Fruit fly (Drosophila melanogaster): ENCODE measurements around the gene Nuf2.

The Nuf2 gene

DNA sequence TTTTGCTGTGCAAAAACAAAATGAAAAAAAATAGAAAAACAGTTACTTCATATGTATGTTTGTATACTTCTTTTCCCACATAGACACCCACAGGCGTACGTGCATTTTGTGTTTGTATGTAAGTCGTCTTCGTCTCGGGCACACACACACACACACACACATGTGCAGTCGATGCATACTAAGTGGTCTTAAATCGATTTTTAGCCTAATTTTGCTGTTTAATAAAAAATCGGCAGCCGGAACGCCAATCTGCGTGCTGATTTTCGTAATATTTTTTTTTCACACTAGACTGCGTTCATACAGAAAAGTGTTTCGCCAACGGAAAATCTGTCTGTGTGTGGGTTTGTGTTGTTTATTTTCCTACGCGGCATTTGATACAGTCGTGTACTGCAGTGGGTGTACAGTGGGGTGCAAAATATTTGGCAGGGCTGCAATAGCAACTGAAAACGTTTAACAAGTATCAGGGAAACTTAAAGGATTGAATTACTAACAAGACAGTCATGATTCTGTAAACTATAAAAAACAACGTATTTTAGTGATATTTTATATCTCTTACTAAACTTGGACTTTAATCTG lies 32.4 kb downstream of the Nuf2 start (continued):
- TF ChIP-seq insv (GFP tag; optimal IDR thresholded peaks at IDR 0.05) = no peak
- no peak for TF ChIP-seq ken (GFP tag; IDR thresholded peaks at IDR 0.05)
- no peak for TF ChIP-seq sna (GFP tag; IDR thresholded peaks at IDR 0.05; ENCODE audit: partially characterized antibody)
- no peak for TF ChIP-seq hbn (GFP tag; IDR thresholded peaks at IDR 0.05; ENCODE audit: partially characterized antibody)
- TF ChIP-seq fd64A (GFP tag; optimal IDR thresholded peaks at IDR 0.05) = peak; percentile 4
- TF ChIP-seq CG18476 (GFP tag; optimal IDR thresholded peaks at IDR 0.05) = no peak
- TF ChIP-seq Ptx1 (GFP tag; IDR thresholded peaks at IDR 0.05) = peak; percentile 42; the same call in 1 of the 2 replicates
- peak; percentile 20 for TF ChIP-seq CG10209 (GFP tag; optimal IDR thresholded peaks at IDR 0.05)
- peak; percentile 55 for TF ChIP-seq Xbp1 (GFP tag; optimal IDR thresholded peaks at IDR 0.05)
- TF ChIP-seq Ada2b (GFP tag; IDR thresholded peaks at IDR 0.05) = peak; percentile 55
- no peak for TF ChIP-seq dysf (GFP tag; IDR thresholded peaks at IDR 0.05)
- TF ChIP-seq Bteb2 (GFP tag; optimal IDR thresholded peaks at IDR 0.05) = no peak
- TF ChIP-seq Hr51 (GFP tag; optimal IDR thresholded peaks at IDR 0.05) = peak in 1 of 2 experiments; percentile 34
- TF ChIP-seq Fer3 (tag; optimal IDR thresholded peaks at IDR 0.05) = peak; percentile 48
- TF ChIP-seq knrl (GFP tag; IDR thresholded peaks at IDR 0.05; ENCODE audit: partially characterized antibody) = no peak
- TF ChIP-seq Oaz (GFP tag; IDR thresholded peaks at IDR 0.05) = no peak
- TF ChIP-seq nmo (GFP tag; optimal IDR thresholded peaks at IDR 0.05) = no peak
- TF ChIP-seq chif (GFP tag; optimal IDR thresholded peaks at IDR 0.05) = peak in 1 of 2 experiments; percentile 9
- TF ChIP-seq ro (GFP tag; IDR thresholded peaks at IDR 0.05) = no peak
- TF ChIP-seq CG10366 (GFP tag; IDR thresholded peaks at IDR 0.05) = no peak
- TF ChIP-seq CG13894 (tag; optimal IDR thresholded peaks at IDR 0.05) = no peak
- TF ChIP-seq ci (GFP tag; IDR thresholded peaks at IDR 0.05) = peak; percentile 19; the same call in 1 of the 3 replicates
- no peak for TF ChIP-seq lola (GFP tag; optimal IDR thresholded peaks at IDR 0.05)
- TF ChIP-seq unpg (GFP tag; optimal IDR thresholded peaks at IDR 0.05) = peak; percentile 4
- TF ChIP-seq CG2116 (GFP tag; optimal IDR thresholded peaks at IDR 0.05) = no peak
- TF ChIP-seq Scr (GFP tag; IDR thresholded peaks at IDR 0.05; ENCODE audit: partially characterized antibody) = no peak
- TF ChIP-seq Atf6 (GFP tag; IDR thresholded peaks at IDR 0.05) = peak; percentile 62
- TF ChIP-seq CG14860 (GFP tag; IDR thresholded peaks at IDR 0.05; ENCODE audit: partially characterized antibody) = no peak
- no peak for TF ChIP-seq CG31365 (tag; optimal IDR thresholded peaks at IDR 0.05)
- TF ChIP-seq zf30C (GFP tag; optimal IDR thresholded peaks at IDR 0.05) = no peak
- TF ChIP-seq gsb-n (tag; optimal IDR thresholded peaks at IDR 0.05) = no peak
- no peak for TF ChIP-seq nerfin-2 (GFP tag; IDR thresholded peaks at IDR 0.05; ENCODE audit: partially characterized antibody)
- TF ChIP-seq gce (GFP tag; IDR thresholded peaks at IDR 0.05) = no peak
- TF ChIP-seq CG6765 (GFP tag; optimal IDR thresholded peaks at IDR 0.05) = peak; percentile 1
- TF ChIP-seq tap (tag; optimal IDR thresholded peaks at IDR 0.05) = no peak
- no peak for TF ChIP-seq CG2202 (tag; optimal IDR thresholded peaks at IDR 0.05)
- peak; percentile 65; the same call in 2 of the 3 replicates for TF ChIP-seq zfh1 (GFP tag; IDR thresholded peaks at IDR 0.05)
- TF ChIP-seq CG32532 (GFP tag; IDR thresholded peaks at IDR 0.05) = peak; percentile 65
- TF ChIP-seq D19B (GFP tag; optimal IDR thresholded peaks at IDR 0.05) = no peak
- no peak for TF ChIP-seq ewg (GFP tag; optimal IDR thresholded peaks at IDR 0.05)
- no peak for TF ChIP-seq sima (GFP tag; optimal IDR thresholded peaks at IDR 0.05)
- TF ChIP-seq CG15269 (tag; optimal IDR thresholded peaks at IDR 0.05) = peak; percentile 47
- no peak for TF ChIP-seq fd102C (GFP tag; optimal IDR thresholded peaks at IDR 0.05)
- no peak for TF ChIP-seq CG10654 (GFP tag; optimal IDR thresholded peaks at IDR 0.05)
- no peak for TF ChIP-seq HLHmδ (GFP tag; optimal IDR thresholded peaks at IDR 0.05)
- no peak for TF ChIP-seq CG4820 (GFP tag; optimal IDR thresholded peaks at IDR 0.05)
- no peak for TF ChIP-seq CG17802 (tag; optimal IDR thresholded peaks at IDR 0.05)
- peak; percentile 60; the same call in 1 of the 2 replicates for TF ChIP-seq E2f1 (GFP tag; IDR thresholded peaks at IDR 0.05)
- peak; percentile 19 for TF ChIP-seq pros (GFP tag; optimal IDR thresholded peaks at IDR 0.05)

Data from whole organism, embryonic.